Worm (Caenorhabditis elegans) whole organism, L4 larva: ENCODE results near the gene C27B7.9.

Source experiments
- F10B5.3 ChIP-seq: sonication (generic microtip); optimal IDR thresholded peaks from 2 replicates; lab custom pipeline; 2016; ENCODE audit warnings: mild to moderate bottlenecking, missing genetic modification characterization, missing compliant biosample characterization
- F49E8.2 ChIP-seq: sonication (generic microtip); optimal IDR thresholded peaks from 2 replicates; lab custom pipeline; 2016; ENCODE audit warnings: missing compliant biosample characterization, mild to moderate bottlenecking, missing genetic modification characterization, borderline replicate concordance
- Y5F2A.4 ChIP-seq: fragments of 200-800 bp; sonication (Bioruptor generic); optimal IDR thresholded peaks from 2 replicates; lab custom pipeline; 2018; ENCODE audit warnings: mild to moderate bottlenecking, missing genetic modification characterization, missing compliant biosample characterization
- ZK546.5 ChIP-seq, 2 experiments: sonication (generic microtip); optimal IDR thresholded peaks; 2 replicates each; lab custom pipeline; 2017; ENCODE audit warnings: missing biosample characterization in 2 of 2, missing genetic modification characterization in 2 of 2
- ama-1 ChIP-seq: fragments of 150-350 bp; optimal IDR thresholded peaks from 2 replicates; lab custom pipeline; 2014; ENCODE audit warnings: inconsistent platforms, mixed read lengths
- attf-4 ChIP-seq: sonication (generic microtip); optimal IDR thresholded peaks from 3 replicates; lab custom pipeline; 2017; ENCODE audit warnings: missing biosample characterization, missing genetic modification characterization
- ceh-62 ChIP-seq: sonication (generic microtip); optimal IDR thresholded peaks from 2 replicates; lab custom pipeline; 2017; ENCODE audit warnings: missing biosample characterization, missing genetic modification characterization
- ces-1 ChIP-seq: fragments of 150-350 bp; sonication (generic microtip); optimal IDR thresholded peaks from 4 replicates; lab custom pipeline; 2014; ENCODE audit warnings: missing biosample characterization, missing genetic modification reagents, missing genetic modification characterization
- ctbp-1 ChIP-seq: fragments of 200-800 bp; sonication (Bioruptor generic); IDR thresholded peaks from 2 replicates; pipeline ENCODE4 v1.3.6; 2022; ENCODE audit warnings: missing genetic modification reagents, missing genetic modification characterization, missing compliant biosample characterization
- daf-19 ChIP-seq: fragments of 200-800 bp; sonication (Bioruptor generic); conservative IDR thresholded peaks from 2 replicates; pipeline ENCODE4 v1.3.6; 2022; ENCODE audit warnings: missing genetic modification characterization, missing compliant biosample characterization
- daf-8 ChIP-seq: fragments of 200-800 bp; sonication (Bioruptor generic); IDR thresholded peaks from 2 replicates; pipeline ENCODE4 v1.3.6; 2022; ENCODE audit warnings: missing genetic modification characterization, missing compliant biosample characterization
- dmd-8 ChIP-seq: fragments of 200-800 bp; sonication (Bioruptor generic); IDR thresholded peaks from 2 replicates; pipeline ENCODE4 v1.3.6; 2022; ENCODE audit warnings: missing genetic modification characterization, missing compliant biosample characterization
- dve-1 ChIP-seq: sonication (generic microtip); optimal IDR thresholded peaks from 2 replicates; lab custom pipeline; 2017; ENCODE audit warnings: antibody characterized with exemption, mild to moderate bottlenecking, missing genetic modification characterization, missing compliant biosample characterization; ENCODE audit not compliant: insufficient read depth
- egl-27 ChIP-seq: sonication (generic microtip); optimal IDR thresholded peaks from 3 replicates; lab custom pipeline; 2017; ENCODE audit warnings: missing biosample characterization, missing genetic modification reagents, missing genetic modification characterization
- fkh-10 ChIP-seq: fragments of 150-350 bp; optimal IDR thresholded peaks from 2 replicates; lab custom pipeline; 2014; ENCODE audit warnings: missing biosample characterization, missing genetic modification reagents, missing genetic modification characterization
- fos-1 ChIP-seq: fragments of 150-350 bp; optimal IDR thresholded peaks from 2 replicates; lab custom pipeline; 2014; ENCODE audit warnings: missing biosample characterization, missing genetic modification characterization
- hlh-11 ChIP-seq: fragments of 200-800 bp; sonication (Bioruptor generic); optimal IDR thresholded peaks from 2 replicates; lab custom pipeline; 2018; ENCODE audit warnings: mild to moderate bottlenecking, missing genetic modification characterization, missing compliant biosample characterization
- hlh-30 ChIP-seq: sonication (generic microtip); optimal IDR thresholded peaks from 2 replicates; lab custom pipeline; 2017; ENCODE audit warnings: antibody characterized with exemption, mild to moderate bottlenecking, missing genetic modification characterization, missing compliant biosample characterization; ENCODE audit not compliant: insufficient read depth
- lim-7 ChIP-seq: fragments of 200-800 bp; sonication (Bioruptor generic); IDR thresholded peaks from 2 replicates; pipeline ENCODE4 v1.3.6; 2022; ENCODE audit warnings: missing genetic modification characterization, missing compliant biosample characterization
- lin-1 ChIP-seq: fragments of 200-800 bp; sonication (Bioruptor generic); IDR thresholded peaks from 2 replicates; pipeline ENCODE4 v1.3.6; 2022; ENCODE audit warnings: missing genetic modification reagents, missing genetic modification characterization, missing compliant biosample characterization
- lin-38 ChIP-seq: fragments of 200-800 bp; sonication (Bioruptor generic); IDR thresholded peaks from 2 replicates; pipeline ENCODE4 v1.3.6; 2022; ENCODE audit warnings: missing genetic modification reagents, missing genetic modification characterization, missing compliant biosample characterization
- lin-39 ChIP-seq: fragments of 150-350 bp; optimal IDR thresholded peaks from 2 replicates; lab custom pipeline; 2014; ENCODE audit warnings: missing biosample characterization, missing genetic modification reagents, missing genetic modification characterization
- lsy-2 ChIP-seq, 2 experiments: fragments of 150-350 bp in 1 of 2; sonication (generic microtip) in 1 of 2; optimal IDR thresholded peaks; 2 replicates each; lab custom pipeline; 2014 to 2017; ENCODE audit warnings: missing biosample characterization in 2 of 2, missing genetic modification characterization in 2 of 2
- madf-5 ChIP-seq, 2 experiments: fragments of 200-800 bp; sonication (Bioruptor generic); IDR thresholded peaks; 2 replicates each; pipeline ENCODE4 v1.3.6; 2022; ENCODE audit warnings: missing compliant biosample characterization in 2 of 2, missing genetic modification characterization in 2 of 2
- mdl-1 ChIP-seq, 2 experiments: fragments of 150-350 bp in 1 of 2; sonication (generic microtip) in 1 of 2; optimal IDR thresholded peaks; 2 replicates each; lab custom pipeline; 2014 to 2017; ENCODE audit warnings: missing biosample characterization in 2 of 2, missing genetic modification characterization in 2 of 2
- mep-1 ChIP-seq: fragments of 150-350 bp; sonication (generic microtip); optimal IDR thresholded peaks from 3 replicates; lab custom pipeline; 2014; ENCODE audit warnings: missing biosample characterization, missing genetic modification characterization
- mxl-2 ChIP-seq: fragments of 200-800 bp; sonication (Bioruptor generic); conservative IDR thresholded peaks from 2 replicates; pipeline ENCODE4 v1.3.6; 2022; ENCODE audit warnings: missing genetic modification reagents, missing genetic modification characterization, missing compliant biosample characterization
- nhr-102 ChIP-seq: sonication (generic microtip); optimal IDR thresholded peaks from 2 replicates; lab custom pipeline; 2016; ENCODE audit warnings: mild to moderate bottlenecking, missing genetic modification characterization, moderate library complexity, missing compliant biosample characterization
- nhr-237 ChIP-seq: sonication (generic microtip); optimal IDR thresholded peaks from 2 replicates; lab custom pipeline; 2017; ENCODE audit warnings: missing biosample characterization, missing genetic modification characterization
- nhr-41 ChIP-seq: fragments of 200-800 bp; sonication (Bioruptor generic); IDR thresholded peaks from 2 replicates; pipeline ENCODE4 v1.3.6; 2022; ENCODE audit warnings: missing genetic modification reagents, missing genetic modification characterization, missing compliant biosample characterization
- nhr-42 ChIP-seq: fragments of 200-800 bp; sonication (Bioruptor generic); IDR thresholded peaks from 2 replicates; pipeline ENCODE4 v1.3.6; 2022; ENCODE audit warnings: missing genetic modification characterization, missing compliant biosample characterization
- nhr-48 ChIP-seq: sonication (generic microtip); optimal IDR thresholded peaks from 2 replicates; lab custom pipeline; 2016; ENCODE audit warnings: mild to moderate bottlenecking, missing genetic modification characterization, missing compliant biosample characterization
- pqm-1 ChIP-seq: sonication (generic microtip); optimal IDR thresholded peaks from 2 replicates; lab custom pipeline; 2017; ENCODE audit warnings: missing biosample characterization, missing genetic modification characterization
- sdz-12 ChIP-seq: fragments of 200-800 bp; sonication (Bioruptor generic); optimal IDR thresholded peaks from 2 replicates; lab custom pipeline; 2018; ENCODE audit warnings: mild to moderate bottlenecking, missing genetic modification characterization, missing compliant biosample characterization
- set-16 ChIP-seq: fragments of 200-800 bp; sonication (Bioruptor generic); IDR thresholded peaks from 2 replicates; pipeline ENCODE4 v1.3.6; 2022; ENCODE audit warnings: missing genetic modification reagents, missing genetic modification characterization, missing compliant biosample characterization
- skn-1 ChIP-seq: fragments of 150-350 bp; optimal IDR thresholded peaks from 2 replicates; lab custom pipeline; 2014; ENCODE audit warnings: missing biosample characterization, missing genetic modification characterization
- snpc-4 ChIP-seq: fragments of 150-350 bp; optimal IDR thresholded peaks from 2 replicates; lab custom pipeline; 2014; ENCODE audit warnings: missing biosample characterization, missing genetic modification characterization
- spr-1 ChIP-seq: sonication (generic microtip); optimal IDR thresholded peaks from 2 replicates; lab custom pipeline; 2016; ENCODE audit warnings: mild to moderate bottlenecking, missing genetic modification characterization, missing compliant biosample characterization
- spr-3 ChIP-seq: fragments of 200-800 bp; sonication (Bioruptor generic); optimal IDR thresholded peaks from 2 replicates; lab custom pipeline; 2018; ENCODE audit warnings: mild to moderate bottlenecking, missing genetic modification characterization, missing compliant biosample characterization
- tra-1 ChIP-seq: fragments of 200-800 bp; sonication (Bioruptor generic); IDR thresholded peaks from 2 replicates; pipeline ENCODE4 v1.3.6; 2022; ENCODE audit warnings: missing genetic modification reagents, missing genetic modification characterization, missing compliant biosample characterization
- unc-62 ChIP-seq, 3 experiments: fragments of 150-350 bp in 1 of 3; sonication (generic microtip); optimal IDR thresholded peaks in 2 of 3; peaks in 1 of 3; 1 replicate in 1 of 3; 2 replicates in 2 of 3; lab custom pipeline; 2014 to 2017; ENCODE audit warnings: missing biosample characterization in 3 of 3, missing genetic modification characterization in 3 of 3, missing genetic modification reagents in 3 of 3, missing genotype in 1 of 3
- zfp-3 ChIP-seq: fragments of 200-800 bp; sonication (Bioruptor generic); conservative IDR thresholded peaks from 2 replicates; pipeline ENCODE4 v1.3.6; 2022; ENCODE audit warnings: missing genetic modification reagents, missing genetic modification characterization, missing compliant biosample characterization
- zip-11 ChIP-seq: fragments of 200-800 bp; sonication (Bioruptor generic); IDR thresholded peaks from 2 replicates; pipeline ENCODE4 v1.3.6; 2022; ENCODE audit warnings: missing genetic modification characterization, missing compliant biosample characterization

Gene C27B7.9

ce11 chrIV:8943430-8943829 is 27.5 kb upstream of the C27B7.9 start:
- TF ChIP-seq nhr-41 (no peak), mep-1 (tag; lab: Kevin White, UChicago) (no peak), ces-1 (GFP tag; lab: Kevin White, UChicago) (peak; percentile 74), mxl-2 (no peak)

- TF ChIP-seq hlh-11 (tag; lab: Kevin White, UChicago) (no peak), nhr-48 (tag; lab: Kevin White, UChicago) (no peak), ama-1 (lab: Kevin White, UChicago) (no peak), nhr-102 (tag; lab: Kevin White, UChicago) (no peak), fos-1 (tag; lab: Kevin White, UChicago) (no peak), ZK546.5 (tag; optimal IDR thresholded peaks at IDR 0.05; lab: Kevin White, UChicago) (no peak), attf-4 (tag; lab: Kevin White, UChicago) (no peak)
- TF ChIP-seq, all 104 proteins: peak for 0
These were observed 17.7 kb upstream of the C27B7.9 start, which contains the start of gene D1046.4 for ce11 chrIV:8933575-8933974. D1046.4 (plus strand) TSS chrIV:8933875.

- peak in 1 of 2 experiments; percentile 38 for TF ChIP-seq unc-62 (GFP tag; optimal IDR thresholded peaks at IDR 0.05 in 1 of 2; lab: Kevin White, UChicago)
- no peak for TF ChIP-seq unc-62 (tag; optimal IDR thresholded peaks at IDR 0.05; lab: Kevin White, UChicago)
- no peak for TF ChIP-seq spr-3 (GFP tag; lab: Kevin White, UChicago)
These were observed 14.1 kb upstream of the C27B7.9 start, which contains the start of the genes D1046.18 and slc-25A26 for ce11 chrIV:8929942-8930492. D1046.18 (plus strand) TSS chrIV:8930242. slc-25A26 (plus strand) TSS chrIV:8930442.

ce11 chrIV:8927093-8927492 is 11.2 kb upstream of the C27B7.9 start:
- TF ChIP-seq nhr-237 (tag; lab: Kevin White, UChicago) (no peak), zip-11 (GFP tag; lab: Robert Waterston, UW) (0 out of 2 replicates have a peak, but pooled peaks have one; percentile 50), lsy-2 (tag; optimal IDR thresholded peaks at IDR 0.05; lab: Kevin White, UChicago) (no peak), lin-1 (GFP tag; lab: Robert Waterston, UW) (peak; percentile 85), daf-8 (GFP tag; lab: Robert Waterston, UW) (peak; percentile 89; the same call in 1 of the 2 replicates), skn-1 (tag; lab: Kevin White, UChicago) (no peak), egl-27 (tag; lab: Kevin White, UChicago) (peak; percentile 51), zfp-3 (peak; percentile 89), dmd-8 (GFP tag; lab: Robert Waterston, UW) (peak; percentile 98), tra-1 (GFP tag; lab: Robert Waterston, UW) (peak; percentile 80), F10B5.3 (tag; lab: Kevin White, UChicago) (peak; percentile 56), lin-39 (tag; lab: Kevin White, UChicago) (no peak), spr-3 (GFP tag; lab: Kevin White, UChicago) (peak; percentile 83), mdl-1 (tag; optimal IDR thresholded peaks at IDR 0.05; lab: Kevin White, UChicago) (peak in 1 of 2 experiments; percentile 6), spr-1 (tag; lab: Kevin White, UChicago) (peak; percentile 80), nhr-48 (tag; lab: Kevin White, UChicago) (peak; percentile 77), set-16 (GFP tag; lab: Robert Waterston, UW) (peak; percentile 80; the same call in 1 of the 2 replicates), hlh-30 (tag; lab: Kevin White, UChicago) (peak; percentile 97), nhr-41 (peak; percentile 87), unc-62 (GFP tag; optimal IDR thresholded peaks at IDR 0.05 in 1 of 2; lab: Kevin White, UChicago) (peak in 1 of 2 experiments; percentile 98), unc-62 (tag; optimal IDR thresholded peaks at IDR 0.05; lab: Kevin White, UChicago) (no peak), madf-5 (GFP tag; IDR thresholded peaks at IDR 0.05; lab: Robert Waterston, UW) (peak; percentile 76 to 82), nhr-42 (GFP tag; lab: Robert Waterston, UW) (peak; percentile 77; the same call in 1 of the 2 replicates), pqm-1 (tag; lab: Kevin White, UChicago) (peak; percentile 25), ceh-62 (tag; lab: Kevin White, UChicago) (no peak), ces-1 (GFP tag; lab: Kevin White, UChicago) (no peak), daf-19 (GFP tag; lab: Robert Waterston, UW) (0 out of 2 replicates have a peak, but pooled peaks have one; percentile 9), F49E8.2 (tag; lab: Kevin White, UChicago) (peak; percentile 70), dve-1 (tag; lab: Kevin White, UChicago) (peak; percentile 90), ctbp-1 (GFP tag; lab: Robert Waterston, UW) (peak; percentile 89), lim-7 (GFP tag; lab: Robert Waterston, UW) (peak; percentile 98), snpc-4 (tag; lab: Kevin White, UChicago) (no peak), fkh-10 (GFP tag; lab: Kevin White, UChicago) (no peak), Y5F2A.4 (GFP tag; lab: Kevin White, UChicago) (peak; percentile 83), sdz-12 (GFP tag; lab: Kevin White, UChicago) (peak; percentile 88), lin-38 (peak; percentile 85)
